Fruit fly (Drosophila melanogaster) whole organism, pupa: ENCODE measurements around the gene CG14903.

Experiments used
- CG13204 ChIP-seq: fragments of 200-800 bp; sonication (Bioruptor generic); optimal IDR thresholded peaks from 2 replicates; lab custom pipeline; 2018; ENCODE audit warnings: missing biosample characterization, mild to moderate bottlenecking, missing genetic modification characterization, moderate library complexity
- CG14655 ChIP-seq: fragments of 200-800 bp; sonication (Bioruptor generic); optimal IDR thresholded peaks from 3 replicates; lab custom pipeline; 2017; ENCODE audit warnings: mild to moderate bottlenecking, missing biosample characterization, missing genetic modification reagents, missing genetic modification characterization
- CG34367 ChIP-seq: fragments of 200-800 bp; sonication (Bioruptor generic); optimal IDR thresholded peaks from 2 replicates; lab custom pipeline; 2018; ENCODE audit warnings: missing biosample characterization, mild to moderate bottlenecking, missing genetic modification characterization
- D1 ChIP-seq: fragments of 200-800 bp; sonication (Bioruptor generic); optimal IDR thresholded peaks from 2 replicates; lab custom pipeline; 2018; ENCODE audit warnings: missing biosample characterization, mild to moderate bottlenecking, missing genetic modification characterization, moderate library complexity

DNA sequence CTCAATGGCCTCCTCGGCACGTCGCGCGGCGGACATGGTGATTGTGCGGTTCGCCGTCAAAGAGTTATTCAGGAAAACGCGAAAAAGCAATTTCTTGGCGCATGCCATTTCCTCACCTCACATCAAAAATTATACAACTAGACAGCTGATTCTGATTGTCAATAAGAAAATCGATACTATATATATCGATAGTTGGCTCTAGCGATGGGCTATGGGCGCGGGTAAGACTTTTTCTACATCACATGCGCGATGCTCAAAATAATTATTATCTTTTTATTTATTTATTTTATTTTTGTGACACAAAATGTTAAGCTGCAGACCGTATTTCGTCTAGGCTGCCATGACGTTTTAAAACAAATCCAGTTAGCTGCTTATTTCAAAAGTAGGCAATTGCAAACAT, 40.7 kb upstream of the CG14903 start, which contains the start of gene CG10340:
- no peak for TF ChIP-seq CG34367
- no peak for TF ChIP-seq CG13204 (GFP tag; lab: Kevin White, UChicago)
- TF ChIP-seq D1 (tag; lab: Kevin White, UChicago), result peak; percentile 78
- no peak for TF ChIP-seq CG14655 (GFP tag; lab: Kevin White, UChicago)
